Fruit fly (Drosophila melanogaster): ENCODE data around the gene CG42395.
A peak's percentile ranks its signal among the peaks of the same experiment; 100 is the strongest.

- TF ChIP-seq Hr39 (GFP tag; optimal IDR thresholded peaks at IDR 0.05): peak; percentile 100
- TF ChIP-seq fd59A (GFP tag; optimal IDR thresholded peaks at IDR 0.05): peak; percentile 98
- peak; percentile 99 for TF ChIP-seq CG7368 (GFP tag; optimal IDR thresholded peaks at IDR 0.05)
- TF ChIP-seq CG8632 (GFP tag; optimal IDR thresholded peaks at IDR 0.05): peak; percentile 99
- peak; percentile 97 for TF ChIP-seq dsx (GFP tag; optimal IDR thresholded peaks at IDR 0.05; ENCODE audit: poor library complexity, severe bottlenecking)
- TF ChIP-seq OdsH (GFP tag; optimal IDR thresholded peaks at IDR 0.05): peak; percentile 99
- peak; percentile 100 for TF ChIP-seq Sox14 (GFP tag; optimal IDR thresholded peaks at IDR 0.05)
- TF ChIP-seq CG31627 (GFP tag; optimal IDR thresholded peaks at IDR 0.05): peak; percentile 100
- peak; percentile 99 for TF ChIP-seq Lpt (GFP tag; optimal IDR thresholded peaks at IDR 0.05)
- peak; percentile 96 for TF ChIP-seq fd85E (GFP tag; optimal IDR thresholded peaks at IDR 0.05)
- TF ChIP-seq esn (GFP tag; optimal IDR thresholded peaks at IDR 0.05): peak; percentile 100
- peak; percentile 98 for TF ChIP-seq CG15336 (GFP tag; IDR thresholded peaks at IDR 0.05)
- TF ChIP-seq pdm3 (GFP tag; optimal IDR thresholded peaks at IDR 0.05): peak; percentile 100
These were observed 2.9 kb upstream of the CG42395 start for dm6 chrX:9578696-9579509.
